Fruit fly (Drosophila melanogaster): ENCODE measurements around the gene CG13133.

DNA sequence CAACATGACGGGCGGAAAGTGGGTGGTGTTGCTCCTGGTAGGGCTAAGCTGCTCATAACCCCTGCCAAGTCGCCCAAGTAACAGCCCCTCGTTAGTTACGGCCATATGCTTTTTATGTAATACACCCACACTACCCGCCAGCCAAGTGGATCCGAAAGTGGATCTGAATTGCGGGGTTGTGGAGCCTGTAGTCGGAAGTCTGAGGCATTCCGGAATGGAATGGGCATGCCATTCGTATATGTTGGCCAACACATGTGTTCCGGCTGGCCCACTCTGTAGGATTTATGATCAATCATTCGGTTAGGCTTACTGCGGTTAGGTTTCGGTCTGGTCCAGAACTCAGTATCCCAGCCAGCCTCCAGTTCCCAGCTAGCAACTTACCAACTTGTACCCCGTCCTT, 3.9 kb upstream of the CG13133 start:
- no peak for TF ChIP-seq CG11617 (GFP tag; optimal IDR thresholded peaks at IDR 0.05)
- no peak for TF ChIP-seq CG7045 (GFP tag; optimal IDR thresholded peaks at IDR 0.05)
- TF ChIP-seq cic (GFP tag; optimal IDR thresholded peaks at IDR 0.05) = no peak
- TF ChIP-seq CG1620 (GFP tag; optimal IDR thresholded peaks at IDR 0.05) = no peak
- no peak for TF ChIP-seq Hr96 (GFP tag; optimal IDR thresholded peaks at IDR 0.05)
- TF ChIP-seq ovo (GFP tag; optimal IDR thresholded peaks at IDR 0.05) = no peak
- TF ChIP-seq pad (GFP tag; optimal IDR thresholded peaks at IDR 0.05) = no peak
- no peak for TF ChIP-seq kay (GFP tag; ENCODE audit: borderline replicate concordance)
- no peak for TF ChIP-seq CG5204 (GFP tag; optimal IDR thresholded peaks at IDR 0.05)
- no peak for TF ChIP-seq CG14711 (tag; optimal IDR thresholded peaks at IDR 0.05)
- TF ChIP-seq bab1 (GFP tag; optimal IDR thresholded peaks at IDR 0.05) = no peak
